Worm (Caenorhabditis elegans) whole organism, early embryonic: ENCODE results near the gene nape-1.

Source experiments
- B0310.2 ChIP-seq: sonication (generic microtip); optimal IDR thresholded peaks from 2 replicates; lab custom pipeline; 2016; ENCODE audit warnings: mild to moderate bottlenecking, missing genetic modification characterization, missing compliant biosample characterization
- F13C5.2 ChIP-seq: sonication (generic microtip); optimal IDR thresholded peaks from 2 replicates; lab custom pipeline; 2017; ENCODE audit warnings: mild to moderate bottlenecking, missing genetic modification characterization, inconsistent platforms, missing compliant biosample characterization
- aly-1 ChIP-seq: sonication (generic microtip); optimal IDR thresholded peaks from 2 replicates; lab custom pipeline; 2016; ENCODE audit warnings: missing genetic modification characterization, missing compliant biosample characterization
- ama-1 ChIP-seq: fragments of 150-350 bp; optimal IDR thresholded peaks from 2 replicates; lab custom pipeline; 2014
- ceh-13 ChIP-seq: fragments of 200-800 bp; sonication (Bioruptor generic); optimal IDR thresholded peaks from 2 replicates; lab custom pipeline; 2018; ENCODE audit warnings: mild to moderate bottlenecking, missing genetic modification characterization, missing compliant biosample characterization
- ceh-36 ChIP-seq: sonication (generic microtip); optimal IDR thresholded peaks from 2 replicates; lab custom pipeline; 2016; ENCODE audit warnings: missing genetic modification characterization, inconsistent platforms, missing compliant biosample characterization
- ets-7 ChIP-seq: sonication (generic microtip); optimal IDR thresholded peaks from 2 replicates; lab custom pipeline; 2016; ENCODE audit warnings: missing genotype, missing genetic modification characterization, missing compliant biosample characterization
- flt-1 ChIP-seq: fragments of 200-800 bp; sonication (Bioruptor generic); IDR thresholded peaks from 2 replicates; pipeline ENCODE4 v1.3.6; 2022; ENCODE audit warnings: missing genetic modification characterization, missing compliant biosample characterization
- hmbx-1 ChIP-seq: sonication (generic microtip); optimal IDR thresholded peaks from 2 replicates; lab custom pipeline; 2016; ENCODE audit warnings: mild to moderate bottlenecking, missing genetic modification characterization, missing compliant biosample characterization
- hmg-4 ChIP-seq: fragments of 200-800 bp; sonication (Bioruptor generic); optimal IDR thresholded peaks from 2 replicates; lab custom pipeline; 2018; ENCODE audit warnings: mild to moderate bottlenecking, missing genetic modification characterization, missing compliant biosample characterization
- hnd-1 ChIP-seq: sonication (generic microtip); optimal IDR thresholded peaks from 2 replicates; lab custom pipeline; 2016; ENCODE audit warnings: missing genetic modification characterization, missing compliant biosample characterization
- pes-1 ChIP-seq: fragments of 200-800 bp; sonication (Bioruptor generic); IDR thresholded peaks from 2 replicates; pipeline ENCODE4 v1.3.6; 2022; ENCODE audit warnings: missing genetic modification reagents, missing genetic modification characterization, missing compliant biosample characterization
- scrt-1 ChIP-seq: fragments of 200-800 bp; sonication (Bioruptor generic); IDR thresholded peaks from 2 replicates; pipeline ENCODE4 v1.3.6; 2022; ENCODE audit warnings: missing genetic modification characterization, missing compliant biosample characterization
- sea-1 ChIP-seq: fragments of 200-800 bp; sonication (Bioruptor generic); conservative IDR thresholded peaks from 2 replicates; pipeline ENCODE4 v1.3.6; 2022; ENCODE audit warnings: missing genetic modification characterization, missing compliant biosample characterization
- tbx-11 ChIP-seq: fragments of 200-800 bp; sonication (Bioruptor generic); IDR thresholded peaks from 2 replicates; pipeline ENCODE4 v1.3.6; 2022; ENCODE audit warnings: missing genetic modification characterization, missing compliant biosample characterization
- tbx-37 ChIP-seq: fragments of 200-800 bp; sonication (Bioruptor generic); conservative IDR thresholded peaks from 2 replicates; pipeline ENCODE4 v1.3.6; 2022; ENCODE audit warnings: missing genetic modification reagents, missing genetic modification characterization, missing compliant biosample characterization
- tra-4 ChIP-seq: sonication (generic microtip); optimal IDR thresholded peaks from 2 replicates; lab custom pipeline; 2017; ENCODE audit warnings: missing genetic modification characterization, missing compliant biosample characterization

The nape-1 gene

DNA sequence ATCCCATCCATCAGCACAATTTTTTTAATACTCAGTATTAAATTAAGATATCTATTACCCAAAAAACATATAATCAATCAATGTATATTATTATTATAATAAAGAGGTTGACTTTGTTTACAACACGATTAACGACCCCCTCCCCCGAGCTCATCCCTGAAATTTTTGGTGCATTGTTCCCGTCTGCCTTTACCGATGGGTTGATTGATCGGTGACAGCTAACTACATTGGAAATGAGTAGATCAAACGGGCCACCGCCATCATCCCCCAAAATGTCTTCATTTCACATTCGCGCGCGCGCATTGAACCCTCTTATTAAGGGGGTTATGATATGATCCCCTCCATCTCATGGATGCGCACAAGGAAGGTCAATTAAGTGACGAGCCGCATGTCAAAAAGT lies 19.1 kb upstream of the nape-1 start:
- TF ChIP-seq B0310.2 (tag; lab: Kevin White, UChicago): no peak
- TF ChIP-seq aly-1 (tag; lab: Kevin White, UChicago): no peak
- TF ChIP-seq F13C5.2: no peak
- TF ChIP-seq tbx-11 (GFP tag; lab: Robert Waterston, UW): no peak
- no peak for TF ChIP-seq hmg-4 (GFP tag; lab: Kevin White, UChicago)
- no peak for TF ChIP-seq scrt-1 (GFP tag; lab: Robert Waterston, UW)
- TF ChIP-seq ama-1 (lab: Kevin White, UChicago): no peak
- TF ChIP-seq sea-1 (GFP tag; lab: Robert Waterston, UW): no peak
- TF ChIP-seq tra-4 (tag; lab: Kevin White, UChicago): no peak
- TF ChIP-seq pes-1 (GFP tag; lab: Robert Waterston, UW): no peak
- TF ChIP-seq tbx-37 (GFP tag; lab: Robert Waterston, UW): no peak
- TF ChIP-seq hnd-1 (tag; lab: Kevin White, UChicago): no peak
- no peak for TF ChIP-seq hmbx-1 (tag; lab: Kevin White, UChicago)
- TF ChIP-seq ceh-13: no peak
- no peak for TF ChIP-seq flt-1 (GFP tag; lab: Robert Waterston, UW)
- TF ChIP-seq ets-7 (tag; lab: Kevin White, UChicago): no peak

DNA sequence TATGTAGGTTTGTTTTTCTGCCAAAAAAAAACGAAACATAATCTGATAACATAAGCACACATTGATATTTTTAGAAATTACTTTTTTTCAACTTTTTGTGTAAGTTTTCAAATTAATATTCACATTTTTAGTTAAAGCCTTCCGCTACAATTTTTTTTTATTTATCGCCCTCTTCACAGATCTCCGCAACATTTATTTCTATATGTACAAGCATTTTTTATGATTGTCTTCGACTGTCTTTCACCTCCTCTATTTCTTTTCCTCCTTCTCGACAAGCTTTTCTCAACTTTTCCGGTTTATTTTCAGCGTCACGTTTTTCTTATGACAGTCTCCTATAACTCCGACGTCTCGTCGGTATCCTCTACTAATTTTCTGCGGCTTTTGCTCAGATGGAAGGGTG lies 15.2 kb upstream of the nape-1 start, which contains the start of gene best-20:
Gene best-20 (plus strand): TSS at position 301 of the 400 bp plus-strand sequence.
- TF ChIP-seq tbx-37 (GFP tag; lab: Robert Waterston, UW): no peak
- TF ChIP-seq flt-1 (GFP tag; lab: Robert Waterston, UW): no peak
- no peak for TF ChIP-seq scrt-1 (GFP tag; lab: Robert Waterston, UW)
- no peak for TF ChIP-seq tbx-11 (GFP tag; lab: Robert Waterston, UW)
- no peak for TF ChIP-seq hmbx-1 (tag; lab: Kevin White, UChicago)
- TF ChIP-seq ceh-13: no peak
- TF ChIP-seq pes-1 (GFP tag; lab: Robert Waterston, UW): no peak
- no peak for TF ChIP-seq ceh-36 (tag; lab: Kevin White, UChicago)

DNA sequence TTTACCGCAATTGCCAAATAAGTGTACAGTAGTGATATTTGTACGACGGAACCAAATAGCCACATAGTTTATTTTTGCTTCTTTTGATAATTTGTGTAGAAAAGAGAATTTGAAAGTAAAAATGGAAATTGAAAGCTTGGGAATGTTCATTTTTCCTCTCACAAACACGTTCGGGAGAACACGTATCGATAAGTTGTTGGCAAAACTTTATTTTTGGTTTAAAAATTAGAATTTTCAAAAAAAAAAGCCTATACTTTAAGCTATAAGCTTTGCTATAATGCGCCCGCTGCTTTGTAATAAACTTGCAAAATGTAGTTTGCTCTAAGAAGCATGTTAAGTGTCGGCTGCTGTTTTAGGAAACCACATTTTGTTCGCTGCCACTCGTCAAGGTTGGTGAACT lies 14.7 kb upstream of the nape-1 start, which contains the start of gene Y37E11AR.7:
Gene Y37E11AR.7 (minus strand): TSS at position 101 of the 400 bp plus-strand sequence.
- TF ChIP-seq ceh-13: no peak
- no peak for TF ChIP-seq ets-7 (tag; lab: Kevin White, UChicago)
- TF ChIP-seq hmbx-1 (tag; lab: Kevin White, UChicago): no peak

DNA sequence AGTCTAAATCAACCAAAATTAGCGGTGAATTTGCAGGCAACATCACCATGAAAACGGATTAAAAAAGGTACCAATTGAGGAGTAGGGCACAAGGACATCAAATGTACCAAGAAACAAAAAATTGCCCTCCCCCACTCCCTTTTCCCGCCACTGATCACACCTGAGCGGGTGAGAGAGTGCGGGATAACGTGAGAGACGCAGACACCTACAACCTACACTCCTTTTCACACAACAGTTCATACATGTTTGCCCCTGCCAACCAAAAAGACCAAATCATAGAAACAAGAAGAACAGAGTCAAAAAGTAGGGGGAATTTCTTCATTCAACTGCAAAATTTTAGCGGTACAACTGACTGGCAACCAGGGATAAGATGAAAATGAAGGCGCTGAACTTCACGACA lies 11.6 kb upstream of the nape-1 start:
- TF ChIP-seq ama-1 (lab: Kevin White, UChicago) (no peak), F13C5.2 (no peak), hmbx-1 (tag; lab: Kevin White, UChicago) (no peak), ets-7 (tag; lab: Kevin White, UChicago) (no peak), scrt-1 (GFP tag; lab: Robert Waterston, UW) (no peak)

DNA sequence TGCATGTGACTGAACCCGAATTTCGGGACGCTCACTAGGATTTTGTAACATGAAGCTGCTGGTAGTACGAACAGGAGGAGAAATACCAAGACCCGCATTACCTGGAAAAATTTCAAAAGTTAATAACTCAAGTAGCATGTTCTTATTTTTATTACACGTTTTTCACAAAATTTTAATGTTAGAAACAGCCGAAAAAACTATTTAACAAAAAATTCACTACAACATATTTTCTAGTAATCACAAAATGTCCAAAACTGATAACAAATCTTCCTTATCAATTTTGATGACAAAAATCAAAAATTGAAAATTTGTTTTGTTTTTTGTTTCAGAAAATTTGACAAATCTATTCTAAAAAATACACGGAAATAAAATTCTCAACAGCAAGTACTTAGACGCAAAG lies 10.3 kb upstream of the nape-1 start, which contains the start of gene ugt-45:
Gene ugt-45 (minus strand): TSS at position 101 of the 400 bp plus-strand sequence.
- TF ChIP-seq ets-7 (tag; lab: Kevin White, UChicago) (no peak), pes-1 (GFP tag; lab: Robert Waterston, UW) (no peak), ceh-36 (tag; lab: Kevin White, UChicago) (no peak), scrt-1 (GFP tag; lab: Robert Waterston, UW) (no peak), hmbx-1 (tag; lab: Kevin White, UChicago) (no peak), sea-1 (GFP tag; lab: Robert Waterston, UW) (no peak), hmg-4 (GFP tag; lab: Kevin White, UChicago) (no peak), tra-4 (tag; lab: Kevin White, UChicago) (no peak), ama-1 (lab: Kevin White, UChicago) (no peak), hnd-1 (tag; lab: Kevin White, UChicago) (no peak), F13C5.2 (no peak), tbx-11 (GFP tag; lab: Robert Waterston, UW) (no peak), tbx-37 (GFP tag; lab: Robert Waterston, UW) (no peak), aly-1 (tag; lab: Kevin White, UChicago) (no peak), ceh-13 (no peak), flt-1 (GFP tag; lab: Robert Waterston, UW) (no peak), B0310.2 (tag; lab: Kevin White, UChicago) (no peak)

DNA sequence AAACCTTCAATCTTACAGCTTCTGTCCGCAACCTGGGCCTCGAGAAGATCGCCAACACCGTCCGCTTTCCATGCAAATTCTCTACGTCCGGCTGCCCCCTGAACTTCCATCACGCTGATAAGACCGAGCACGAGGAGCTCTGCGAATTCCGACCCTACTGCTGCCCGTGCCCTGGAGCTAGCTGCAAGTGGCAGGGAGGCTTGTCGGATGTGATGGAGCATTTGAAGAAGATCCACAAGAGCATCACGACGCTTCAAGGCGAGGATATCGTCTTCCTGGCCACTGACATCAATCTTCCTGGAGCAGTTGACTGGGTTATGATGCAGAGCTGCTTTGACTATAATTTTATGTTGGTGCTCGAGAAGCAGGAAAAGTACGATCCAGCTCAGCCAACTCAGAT lies 5.1 kb upstream of the nape-1 start:
- TF ChIP-seq hmbx-1 (tag; lab: Kevin White, UChicago): no peak
- no peak for TF ChIP-seq hmg-4 (GFP tag; lab: Kevin White, UChicago)
- TF ChIP-seq ets-7 (tag; lab: Kevin White, UChicago): no peak
- TF ChIP-seq tra-4 (tag; lab: Kevin White, UChicago): no peak
- no peak for TF ChIP-seq F13C5.2
- no peak for TF ChIP-seq sea-1 (GFP tag; lab: Robert Waterston, UW)
- TF ChIP-seq tbx-37 (GFP tag; lab: Robert Waterston, UW): no peak
- no peak for TF ChIP-seq ceh-36 (tag; lab: Kevin White, UChicago)
- TF ChIP-seq scrt-1 (GFP tag; lab: Robert Waterston, UW): no peak
- TF ChIP-seq aly-1 (tag; lab: Kevin White, UChicago): no peak
- TF ChIP-seq flt-1 (GFP tag; lab: Robert Waterston, UW): no peak
- TF ChIP-seq ama-1 (lab: Kevin White, UChicago): no peak
- TF ChIP-seq ceh-13: no peak

DNA sequence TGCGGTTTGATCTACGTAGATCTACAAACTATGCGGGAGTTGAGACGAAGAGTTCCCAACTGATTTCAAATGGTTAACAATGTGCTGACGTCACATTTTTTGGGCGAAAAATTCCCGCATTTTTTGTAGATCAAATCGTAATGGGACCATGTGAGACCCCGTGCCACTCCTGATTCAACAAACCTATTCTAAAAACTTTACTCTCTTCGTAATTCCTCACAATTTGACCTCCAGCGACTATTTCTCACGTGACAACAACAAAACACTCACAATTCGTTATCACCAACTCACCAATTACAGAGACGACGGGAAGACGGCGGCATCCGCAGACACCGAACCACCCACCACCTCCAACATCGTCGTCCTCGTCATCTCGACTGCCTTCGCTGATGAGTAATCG lies 3.1 kb upstream of the nape-1 start, which contains the start of gene siah-1:
Gene siah-1 (plus strand): TSS at position 301 of the 400 bp plus-strand sequence.
- TF ChIP-seq flt-1 (GFP tag; lab: Robert Waterston, UW) (no peak), aly-1 (tag; lab: Kevin White, UChicago) (no peak), pes-1 (GFP tag; lab: Robert Waterston, UW) (no peak), hnd-1 (tag; lab: Kevin White, UChicago) (no peak), sea-1 (GFP tag; lab: Robert Waterston, UW) (no peak), ama-1 (lab: Kevin White, UChicago) (no peak), scrt-1 (GFP tag; lab: Robert Waterston, UW) (no peak), hmbx-1 (tag; lab: Kevin White, UChicago) (no peak), tra-4 (tag; lab: Kevin White, UChicago) (no peak), tbx-37 (GFP tag; lab: Robert Waterston, UW) (no peak), hmg-4 (GFP tag; lab: Kevin White, UChicago) (no peak), ceh-13 (no peak), F13C5.2 (no peak), tbx-11 (GFP tag; lab: Robert Waterston, UW) (no peak), ets-7 (tag; lab: Kevin White, UChicago) (no peak), ceh-36 (tag; lab: Kevin White, UChicago) (no peak), B0310.2 (tag; lab: Kevin White, UChicago) (no peak)
